Fruit fly (Drosophila melanogaster) whole organism, embryonic: Measurements from ENCODE around the gene amrt.
A peak's percentile ranks its signal among the peaks of the same experiment; 100 is the strongest.

ENCODE experiments used
- Atf6 ChIP-seq: fragments of 200-800 bp; sonication (Bioruptor generic); IDR thresholded peaks from 2 replicates; pipeline ENCODE4 v1.3.6; 2022; ENCODE audit warnings: missing biosample characterization, missing genetic modification characterization
- Bgb ChIP-seq: fragments of 200-800 bp; sonication (Bioruptor generic); IDR thresholded peaks from 2 replicates; pipeline ENCODE4 v1.3.6; 2022; ENCODE audit warnings: missing biosample characterization, missing genetic modification characterization; ENCODE audit not compliant: partially characterized antibody
- Blimp-1 ChIP-seq: fragments of 200-800 bp; sonication (Bioruptor generic); optimal IDR thresholded peaks from 3 replicates; lab custom pipeline; 2018; ENCODE audit warnings: missing biosample characterization, missing genetic modification characterization, mild to moderate bottlenecking, moderate library complexity, missing genetic modification reagents
- CG10274 ChIP-seq: fragments of 200-800 bp; sonication (Bioruptor generic); optimal IDR thresholded peaks from 3 replicates; lab custom pipeline; 2017; ENCODE audit warnings: missing biosample characterization, mild to moderate bottlenecking, missing genetic modification characterization
- CG10543 ChIP-seq: fragments of 200-800 bp; sonication (Bioruptor generic); optimal IDR thresholded peaks from 3 replicates; lab custom pipeline; 2017; ENCODE audit warnings: missing biosample characterization, mild to moderate bottlenecking, missing genetic modification characterization, moderate library complexity
- CG11695 ChIP-seq: fragments of 200-800 bp; sonication (Bioruptor generic); IDR thresholded peaks from 3 replicates; pipeline ENCODE4 v1.3.6; 2022; ENCODE audit warnings: missing biosample characterization, missing genetic modification characterization
- CG12744 ChIP-seq: fragments of 200-800 bp; sonication (Bioruptor generic); optimal IDR thresholded peaks from 2 replicates; lab custom pipeline; 2016; ENCODE audit warnings: missing biosample characterization, missing genetic modification characterization
- CG13424 ChIP-seq: fragments of 200-800 bp; sonication (Bioruptor generic); optimal IDR thresholded peaks from 2 replicates; lab custom pipeline; 2019; ENCODE audit warnings: missing biosample characterization, mild to moderate bottlenecking, missing genetic modification characterization, moderate library complexity
- CG15601 ChIP-seq: fragments of 200-800 bp; sonication (Bioruptor generic); optimal IDR thresholded peaks from 3 replicates; lab custom pipeline; 2019; ENCODE audit warnings: missing biosample characterization, mild to moderate bottlenecking, missing genetic modification characterization, moderate library complexity
- CG16813 ChIP-seq: fragments of 200-800 bp; sonication (Bioruptor generic); IDR thresholded peaks from 3 replicates; pipeline ENCODE4 v1.3.6; 2022; ENCODE audit warnings: missing biosample characterization, missing genetic modification characterization; ENCODE audit not compliant: partially characterized antibody
- CG17802 ChIP-seq: fragments of 200-800 bp; sonication (Bioruptor generic); optimal IDR thresholded peaks from 2 replicates; lab custom pipeline; 2018; ENCODE audit warnings: missing biosample characterization, mild to moderate bottlenecking, missing genetic modification characterization, moderate library complexity
- CG2120 ChIP-seq: fragments of 200-800 bp; sonication (Bioruptor generic); optimal IDR thresholded peaks from 3 replicates; lab custom pipeline; 2016; ENCODE audit warnings: missing biosample characterization, missing genetic modification characterization
- CG2129 ChIP-seq: fragments of 200-800 bp; sonication (Bioruptor generic); IDR thresholded peaks from 2 replicates; pipeline ENCODE4 v1.3.6; 2022; ENCODE audit warnings: missing biosample characterization, missing genetic modification characterization; ENCODE audit not compliant: partially characterized antibody
- CG2202 ChIP-seq: fragments of 200-800 bp; sonication (Bioruptor generic); optimal IDR thresholded peaks from 2 replicates; lab custom pipeline; 2018; ENCODE audit warnings: missing biosample characterization, mild to moderate bottlenecking, missing genetic modification characterization
- CG32532 ChIP-seq: fragments of 200-800 bp; sonication (Bioruptor generic); IDR thresholded peaks from 2 replicates; pipeline ENCODE4 v1.3.6; 2022; ENCODE audit warnings: missing biosample characterization, missing genetic modification characterization
- CG32772 ChIP-seq: fragments of 200-800 bp; sonication (Bioruptor generic); IDR thresholded peaks from 2 replicates; pipeline ENCODE4 v1.3.6; 2022; ENCODE audit warnings: missing biosample characterization, missing genetic modification characterization
- CG33557 ChIP-seq: fragments of 200-800 bp; sonication (Bioruptor generic); optimal IDR thresholded peaks from 2 replicates; lab custom pipeline; 2019; ENCODE audit warnings: missing biosample characterization, mild to moderate bottlenecking, missing genetic modification characterization, moderate library complexity
- CG34376 ChIP-seq: fragments of 200-800 bp; sonication (Bioruptor generic); optimal IDR thresholded peaks from 2 replicates; lab custom pipeline; 2018; ENCODE audit warnings: missing biosample characterization, mild to moderate bottlenecking, missing genetic modification characterization
- CG4854 ChIP-seq: fragments of 200-800 bp; sonication (Bioruptor generic); optimal IDR thresholded peaks from 2 replicates; lab custom pipeline; 2016; ENCODE audit warnings: missing biosample characterization, missing genetic modification characterization, inconsistent platforms
- CG7987 ChIP-seq: fragments of 200-800 bp; sonication (Bioruptor generic); optimal IDR thresholded peaks from 2 replicates; lab custom pipeline; 2018; ENCODE audit warnings: missing biosample characterization, mild to moderate bottlenecking, missing genetic modification characterization, moderate library complexity
- CG8281 ChIP-seq: fragments of 200-800 bp; sonication (Bioruptor generic); optimal IDR thresholded peaks from 2 replicates; lab custom pipeline; 2018; ENCODE audit warnings: missing biosample characterization, mild to moderate bottlenecking, missing genetic modification characterization, moderate library complexity
- D19B ChIP-seq: fragments of 200-800 bp; sonication (Bioruptor generic); optimal IDR thresholded peaks from 2 replicates; lab custom pipeline; 2017; ENCODE audit warnings: missing biosample characterization, mild to moderate bottlenecking, missing genetic modification characterization
- Drgx ChIP-seq: fragments of 200-800 bp; sonication (Bioruptor generic); IDR thresholded peaks from 2 replicates; pipeline ENCODE4 v1.3.6; 2022; ENCODE audit warnings: missing biosample characterization, missing genetic modification characterization
- HmgZ ChIP-seq: fragments of 200-800 bp; sonication (Bioruptor generic); optimal IDR thresholded peaks from 2 replicates; lab custom pipeline; 2018; ENCODE audit warnings: missing biosample characterization, mild to moderate bottlenecking, missing genetic modification characterization
- Med ChIP-seq: fragments of 200-800 bp; sonication (Bioruptor generic); peaks from one replicate; lab custom pipeline; 2016; ENCODE audit warnings: missing biosample characterization, missing genetic modification characterization, mild to moderate bottlenecking, inconsistent platforms, moderate library complexity
- Nf-YA ChIP-seq: fragments of 200-800 bp; sonication (Bioruptor generic); IDR thresholded peaks from 2 replicates; pipeline ENCODE4 v1.3.6; 2022; ENCODE audit warnings: missing biosample characterization, missing genetic modification characterization
- PHDP ChIP-seq: fragments of 200-800 bp; sonication (Bioruptor generic); optimal IDR thresholded peaks from 3 replicates; lab custom pipeline; 2018; ENCODE audit warnings: missing biosample characterization, mild to moderate bottlenecking, missing genetic modification characterization, moderate library complexity
- Poxn ChIP-seq: fragments of 200-800 bp; sonication (Bioruptor generic); IDR thresholded peaks from 2 replicates; pipeline ENCODE4 v1.3.6; 2022; ENCODE audit warnings: missing biosample characterization, missing genetic modification characterization
- Spps ChIP-seq: fragments of 200-800 bp; sonication (Bioruptor generic); optimal IDR thresholded peaks from 2 replicates; lab custom pipeline; 2018; ENCODE audit warnings: missing biosample characterization, mild to moderate bottlenecking, missing genetic modification characterization
- cas ChIP-seq: fragments of 200-800 bp; sonication (Bioruptor generic); IDR thresholded peaks from 2 replicates; pipeline ENCODE4 v1.3.6; 2022; ENCODE audit warnings: missing biosample characterization, missing genetic modification characterization
- cwo ChIP-seq: fragments of 200-800 bp; sonication (Bioruptor generic); optimal IDR thresholded peaks from 3 replicates; lab custom pipeline; 2017; ENCODE audit warnings: missing biosample characterization, missing genetic modification characterization, mild to moderate bottlenecking, moderate library complexity, missing genetic modification reagents
- disco-r ChIP-seq: fragments of 200-800 bp; sonication (Bioruptor generic); optimal IDR thresholded peaks from 2 replicates; lab custom pipeline; 2016; ENCODE audit warnings: missing biosample characterization, missing genetic modification characterization
- exex ChIP-seq: fragments of 200-800 bp; sonication (Bioruptor generic); optimal IDR thresholded peaks from 4 replicates; lab custom pipeline; 2018; ENCODE audit warnings: missing biosample characterization, mild to moderate bottlenecking, missing genetic modification characterization, moderate library complexity
- gem ChIP-seq: fragments of 200-800 bp; sonication (Bioruptor generic); optimal IDR thresholded peaks from 2 replicates; lab custom pipeline; 2019; ENCODE audit warnings: missing biosample characterization, mild to moderate bottlenecking, missing genetic modification characterization, moderate library complexity
- grau ChIP-seq: fragments of 200-800 bp; optimal IDR thresholded peaks from 3 replicates; lab custom pipeline; 2019; ENCODE audit warnings: missing biosample characterization, mild to moderate bottlenecking, missing genetic modification characterization, moderate library complexity
- inv ChIP-seq: fragments of 200-800 bp; sonication (Bioruptor generic); IDR thresholded peaks from 2 replicates; pipeline ENCODE4 v1.3.6; 2022; ENCODE audit warnings: missing biosample characterization, missing genetic modification characterization; ENCODE audit not compliant: partially characterized antibody
- mam ChIP-seq: fragments of 200-800 bp; sonication (Bioruptor generic); optimal IDR thresholded peaks from 3 replicates; lab custom pipeline; 2016; ENCODE audit warnings: missing biosample characterization, missing genetic modification characterization
- nerfin-2 ChIP-seq: fragments of 200-800 bp; sonication (Bioruptor generic); IDR thresholded peaks from 2 replicates; pipeline ENCODE4 v1.3.6; 2022; ENCODE audit warnings: missing biosample characterization, missing genetic modification characterization; ENCODE audit not compliant: partially characterized antibody
- nom ChIP-seq: fragments of 200-800 bp; sonication (Bioruptor generic); optimal IDR thresholded peaks from 2 replicates; lab custom pipeline; 2017; ENCODE audit warnings: missing biosample characterization, missing genetic modification characterization, mild to moderate bottlenecking, moderate library complexity, missing genetic modification reagents
- pan ChIP-seq, 4 experiments: fragments of >200 bp in 3 of 4; fragments of 200-800 bp in 1 of 4; sonication (Bioruptor generic) in 1 of 4; optimal IDR thresholded peaks in 3 of 4; IDR thresholded peaks in 1 of 4; 2 replicates each; pipeline versions ENCODE4 v1.3.6 to Lab custom; 2017 to 2022; ENCODE audit warnings: missing biosample characterization in 2 of 4, missing genetic modification characterization in 2 of 4, mixed read lengths in 1 of 4
- row ChIP-seq: fragments of 200-800 bp; sonication (Bioruptor generic); IDR thresholded peaks from 3 replicates; pipeline ENCODE4 v1.3.6; 2022; ENCODE audit warnings: missing biosample characterization, missing genetic modification characterization
- sens ChIP-seq: fragments of 200-800 bp; sonication (Bioruptor generic); peaks from one replicate; lab custom pipeline; 2016; ENCODE audit warnings: missing biosample characterization, missing genetic modification characterization
- sens-2 ChIP-seq: fragments of 200-800 bp; sonication (Bioruptor generic); IDR thresholded peaks from 2 replicates; pipeline ENCODE4 v1.3.6; 2022; ENCODE audit warnings: missing biosample characterization, missing genetic modification characterization
- seq ChIP-seq: fragments of 200-800 bp; sonication (Bioruptor generic); IDR thresholded peaks from 2 replicates; pipeline ENCODE4 v1.3.6; 2022; ENCODE audit warnings: missing biosample characterization, missing genetic modification characterization
- slbo ChIP-seq: fragments of 200-800 bp; sonication (Bioruptor generic); IDR thresholded peaks from 2 replicates; pipeline ENCODE4 v1.3.6; 2022; ENCODE audit warnings: missing biosample characterization, missing genetic modification characterization
- slp2 ChIP-seq: fragments of 200-800 bp; sonication (Bioruptor generic); optimal IDR thresholded peaks from 2 replicates; lab custom pipeline; 2016; ENCODE audit warnings: missing biosample characterization, missing genetic modification characterization
- ssp ChIP-seq: fragments of 200-800 bp; sonication (Bioruptor generic); IDR thresholded peaks from 2 replicates; pipeline ENCODE4 v1.3.6; 2022; ENCODE audit warnings: missing biosample characterization, missing genetic modification characterization
- stwl ChIP-seq: fragments of 200-800 bp; sonication (Bioruptor generic); optimal IDR thresholded peaks from 3 replicates; lab custom pipeline; 2018; ENCODE audit warnings: missing biosample characterization, mild to moderate bottlenecking, missing genetic modification characterization, moderate library complexity
- vfl ChIP-seq: fragments of 200-800 bp; sonication (Bioruptor generic); optimal IDR thresholded peaks from 2 replicates; lab custom pipeline; 2016; ENCODE audit warnings: missing biosample characterization, missing genetic modification characterization

amrt gene

DNA sequence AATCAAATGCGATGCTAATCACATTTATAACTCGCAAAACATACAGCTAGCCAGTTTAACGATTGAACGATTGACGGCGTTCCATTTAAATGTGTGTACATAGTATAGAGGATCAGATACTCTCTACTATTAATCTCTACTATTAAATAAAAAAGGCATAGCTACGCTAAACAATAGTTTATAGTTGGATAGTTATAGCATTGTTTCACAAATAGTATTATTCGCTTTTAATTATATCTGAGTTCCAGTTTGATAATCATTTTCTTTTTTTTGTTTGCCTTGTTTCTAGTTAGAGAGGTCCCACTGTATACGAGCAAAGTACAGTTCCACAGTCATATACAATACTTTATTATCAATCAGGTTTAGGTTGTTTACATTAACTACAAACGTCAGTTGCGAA lies 2.6 kb upstream of the amrt start:
- TF ChIP-seq vfl (GFP tag; lab: Kevin White, UChicago) = no peak
- no peak for TF ChIP-seq CG32772
- TF ChIP-seq CG8281 (tag; lab: Kevin White, UChicago) = peak; percentile 40
- no peak for TF ChIP-seq Bgb (GFP tag; lab: Robert Waterston, UW)
- TF ChIP-seq row (GFP tag; lab: Robert Waterston, UW) = peak; percentile 47
- 0 out of 3 replicates have a peak, but pooled peaks have one; percentile 21 for TF ChIP-seq CG11695 (GFP tag; lab: Robert Waterston, UW)
- no peak for TF ChIP-seq CG2129 (GFP tag; lab: Robert Waterston, UW)
- peak; percentile 9; the same call in 1 of the 2 replicates for TF ChIP-seq seq (GFP tag; lab: Robert Waterston, UW)
- peak; percentile 12; the same call in 1 of the 2 replicates for TF ChIP-seq Atf6 (GFP tag; lab: Robert Waterston, UW)
- peak; percentile 17 for TF ChIP-seq exex (tag; lab: Kevin White, UChicago)
- peak; percentile 46 for TF ChIP-seq sens (GFP tag; lab: Kevin White, UChicago)
- peak; percentile 13; the same call in 1 of the 2 replicates for TF ChIP-seq CG32532 (GFP tag; lab: Robert Waterston, UW)
- TF ChIP-seq gem (tag; lab: Kevin White, UChicago) = peak; percentile 22
- no peak for TF ChIP-seq CG16813 (GFP tag; lab: Robert Waterston, UW)
- TF ChIP-seq mam (GFP tag; lab: Kevin White, UChicago) = no peak
- TF ChIP-seq D19B (GFP tag; lab: Kevin White, UChicago) = peak; percentile 7
- no peak for TF ChIP-seq sens-2 (GFP tag; lab: Robert Waterston, UW)
- no peak for TF ChIP-seq Spps
- peak; percentile 82 for TF ChIP-seq grau (tag; lab: Kevin White, UChicago)
- peak; percentile 15; the same call in 1 of the 2 replicates for TF ChIP-seq slbo (GFP tag; lab: Robert Waterston, UW)
- no peak for TF ChIP-seq CG4854 (GFP tag; lab: Kevin White, UChicago)
- no peak for TF ChIP-seq slp2 (GFP tag; lab: Kevin White, UChicago)
- peak; percentile 16 for TF ChIP-seq CG34376
- TF ChIP-seq disco-r (GFP tag; lab: Kevin White, UChicago) = no peak
- no peak for TF ChIP-seq CG15601
- no peak for TF ChIP-seq CG33557 (GFP tag; lab: Kevin White, UChicago)
- TF ChIP-seq nom (GFP tag; lab: Kevin White, UChicago) = peak; percentile 63
- 0 out of 2 replicates have a peak, but pooled peaks have one; percentile 29 for TF ChIP-seq Drgx (GFP tag; lab: Robert Waterston, UW)
- TF ChIP-seq cwo (GFP tag; lab: Kevin White, UChicago) = peak; percentile 5
- peak; percentile 50 for TF ChIP-seq CG2120 (GFP tag; lab: Kevin White, UChicago)
- TF ChIP-seq Poxn (GFP tag; lab: Robert Waterston, UW) = no peak
- peak; percentile 8 for TF ChIP-seq PHDP (tag; lab: Kevin White, UChicago)

DNA sequence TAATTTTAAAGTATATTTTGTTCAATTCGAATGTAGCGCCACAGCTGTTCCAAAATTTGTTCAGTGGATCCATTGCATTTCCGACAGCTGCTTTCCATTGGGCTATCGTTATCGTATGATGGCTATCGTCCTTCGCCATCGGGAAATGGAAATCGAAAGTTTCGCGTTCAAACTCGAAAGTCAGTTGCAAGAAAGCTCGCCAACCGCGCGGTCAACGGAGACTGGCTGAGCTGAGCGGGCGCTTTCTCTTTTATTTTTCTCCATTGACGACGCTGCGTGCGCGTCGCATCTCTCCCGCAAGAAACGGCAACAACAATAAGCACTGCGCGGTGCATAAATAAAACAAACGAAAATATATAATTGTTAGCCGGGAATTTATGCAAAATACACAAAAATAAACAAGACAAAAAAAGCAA lies 1.3 kb downstream of the amrt start, which contains the start of gene inaE:
Gene inaE (plus strand): TSS at position 181 of the 416 bp plus-strand sequence.
- TF ChIP-seq CG10543 (GFP tag; lab: Kevin White, UChicago) (peak; percentile 8), CG7987 (GFP tag; lab: Kevin White, UChicago) (peak; percentile 24), inv (GFP tag; lab: Robert Waterston, UW) (peak; percentile 39; the same call in 1 of the 2 replicates), pan (optimal IDR thresholded peaks at IDR 0.05; lab: Kevin White, UChicago) (no peak), pan (GFP tag; optimal IDR thresholded peaks at IDR 0.05 in 1 of 2, IDR thresholded peaks at IDR 0.05 in 1 of 2) (peak in 1 of 2 experiments; percentile 20), CG2202 (tag; lab: Kevin White, UChicago) (no peak), CG13424 (no peak), CG17802 (tag; lab: Kevin White, UChicago) (peak; percentile 50), Nf-YA (0 out of 2 replicates have a peak, but pooled peaks have one; percentile 10), HmgZ (tag; lab: Kevin White, UChicago) (peak; percentile 26), nerfin-2 (GFP tag; lab: Robert Waterston, UW) (peak; percentile 73), stwl (tag; lab: Kevin White, UChicago) (peak; percentile 69), ssp (peak; percentile 96), cas (GFP tag; lab: Robert Waterston, UW) (no peak), Med (GFP tag; lab: Kevin White, UChicago) (peak; percentile 90), CG12744 (GFP tag; lab: Kevin White, UChicago) (peak; percentile 16), Blimp-1 (GFP tag; lab: Kevin White, UChicago) (peak; percentile 94), PHDP (tag; lab: Kevin White, UChicago) (peak; percentile 18), CG10274 (no peak), Atf6 (GFP tag; lab: Robert Waterston, UW) (peak; percentile 37; the same call in 1 of the 2 replicates)
